Fruit fly (Drosophila melanogaster) whole organism, wandering third instar larva: ENCODE data around the gene Ugalt.

ENCODE experiments used
- Abd-B ChIP-seq: fragments of >200 bp; optimal IDR thresholded peaks from 2 replicates; lab custom pipeline; 2017; ENCODE audit warnings: missing biosample characterization, missing genetic modification characterization
- CG32264 ChIP-seq: fragments of 200-800 bp; sonication (Bioruptor generic); optimal IDR thresholded peaks from 2 replicates; lab custom pipeline; 2016; ENCODE audit warnings: missing biosample characterization, missing genetic modification characterization
- CG9705 ChIP-seq: fragments of 200-800 bp; sonication (Bioruptor generic); optimal IDR thresholded peaks from 2 replicates; lab custom pipeline; 2018; ENCODE audit warnings: missing biosample characterization, mild to moderate bottlenecking, missing genetic modification characterization
- CrebA ChIP-seq: fragments of 200-800 bp; sonication (Bioruptor generic); optimal IDR thresholded peaks from 2 replicates; lab custom pipeline; 2016; ENCODE audit warnings: missing biosample characterization, mild to moderate bottlenecking, missing genetic modification characterization, borderline replicate concordance
- Dfd ChIP-seq: fragments of >200 bp; optimal IDR thresholded peaks from 2 replicates; lab custom pipeline; 2017; ENCODE audit warnings: missing biosample characterization, missing genetic modification characterization
- Dif ChIP-seq: fragments of 200-275, 200-300 bp; sonication (Bioruptor generic); optimal IDR thresholded peaks from 2 replicates; lab custom pipeline; 2018; ENCODE audit warnings: missing biosample characterization, missing genetic modification characterization; ENCODE audit not compliant: partially characterized antibody
- GATAd ChIP-seq: sonication (Bioruptor generic); optimal IDR thresholded peaks from 2 replicates; lab custom pipeline; 2016; ENCODE audit warnings: missing biosample characterization, missing genetic modification characterization
- HLH106 ChIP-seq: fragments of 200-800 bp; optimal IDR thresholded peaks from 3 replicates; lab custom pipeline; 2019; ENCODE audit warnings: missing biosample characterization, mild to moderate bottlenecking, missing genetic modification characterization, moderate library complexity
- Hnf4 ChIP-seq: fragments of 200-800 bp; sonication (Bioruptor generic); optimal IDR thresholded peaks from 2 replicates; lab custom pipeline; 2016; ENCODE audit warnings: missing biosample characterization, mild to moderate bottlenecking, missing genetic modification characterization
- Hr78 ChIP-seq: fragments of >200 bp; optimal IDR thresholded peaks from 2 replicates; lab custom pipeline; 2017; ENCODE audit warnings: missing biosample characterization, missing genetic modification characterization
- Hr83 ChIP-seq: fragments of 200-300 bp; sonication (Bioruptor generic); optimal IDR thresholded peaks from 2 replicates; lab custom pipeline; 2016; ENCODE audit warnings: missing biosample characterization, mild to moderate bottlenecking, missing genetic modification characterization, moderate library complexity; ENCODE audit not compliant: poor library complexity, severe bottlenecking
- Jra ChIP-seq: sonication (Bioruptor generic); optimal IDR thresholded peaks from 2 replicates; lab custom pipeline; 2016; ENCODE audit warnings: missing biosample characterization, missing genetic modification characterization
- Mio ChIP-seq: sonication (Bioruptor generic); optimal IDR thresholded peaks from 2 replicates; lab custom pipeline; 2016; ENCODE audit warnings: missing biosample characterization, missing genetic modification characterization
- Myc ChIP-seq: fragments of >200 bp; optimal IDR thresholded peaks from 2 replicates; lab custom pipeline; 2017
- N ChIP-seq: fragments of >200 bp; optimal IDR thresholded peaks from 2 replicates; lab custom pipeline; 2018; ENCODE audit warnings: missing biosample characterization, missing external identifiers, missing genetic modification characterization
- OdsH ChIP-seq: fragments of 200-800 bp; sonication (Bioruptor generic); optimal IDR thresholded peaks from 2 replicates; lab custom pipeline; 2016; ENCODE audit warnings: missing biosample characterization, mild to moderate bottlenecking, missing genetic modification characterization
- Rel ChIP-seq, 2 experiments: fragments of 200-800 bp; sonication (Bioruptor generic) in 1 of 2; optimal IDR thresholded peaks; 2 replicates in 1 of 2; 3 replicates in 1 of 2; lab custom pipeline; 2016 to 2019; ENCODE audit warnings: mild to moderate bottlenecking in 2 of 2, missing biosample characterization in 2 of 2, missing genetic modification characterization in 2 of 2, moderate library complexity in 1 of 2
- Sp1 ChIP-seq: fragments of 200-800 bp; sonication (Bioruptor generic); optimal IDR thresholded peaks from 3 replicates; lab custom pipeline; 2019; ENCODE audit warnings: missing biosample characterization, mild to moderate bottlenecking, missing genetic modification characterization, moderate library complexity
- Vsx2 ChIP-seq: fragments of 200-300, 225-300 bp; sonication (Bioruptor generic); optimal IDR thresholded peaks from 2 replicates; lab custom pipeline; 2018; ENCODE audit warnings: missing biosample characterization, missing genetic modification characterization; ENCODE audit not compliant: partially characterized antibody
- br ChIP-seq: fragments of 200-800 bp; sonication (Bioruptor generic); optimal IDR thresholded peaks from 2 replicates; lab custom pipeline; 2016; ENCODE audit warnings: missing biosample characterization, missing genetic modification characterization
- brk ChIP-seq: fragments of 200-800 bp; sonication (Bioruptor generic); optimal IDR thresholded peaks from 2 replicates; lab custom pipeline; 2016; ENCODE audit warnings: missing biosample characterization, mild to moderate bottlenecking, missing genetic modification characterization
- dl ChIP-seq, 2 experiments: fragments of 175-275, 200-275 bp in 1 of 2; fragments of 200-275 bp in 1 of 2; sonication (Bioruptor generic); optimal IDR thresholded peaks; lab custom pipeline; 2018; ENCODE audit warnings: mild to moderate bottlenecking in 2 of 2, missing biosample characterization in 2 of 2, missing genetic modification characterization in 2 of 2, moderate library complexity in 2 of 2; ENCODE audit not compliant: partially characterized antibody in 2 of 2, insufficient read depth in 1 of 2
- dmrt93B ChIP-seq: fragments of 200-800 bp; sonication (Bioruptor generic); optimal IDR thresholded peaks from 2 replicates; lab custom pipeline; 2018; ENCODE audit warnings: missing biosample characterization, mild to moderate bottlenecking, missing genetic modification characterization
- dsf ChIP-seq: sonication (Bioruptor generic); optimal IDR thresholded peaks from 2 replicates; lab custom pipeline; 2016; ENCODE audit warnings: missing biosample characterization, missing genetic modification characterization, borderline replicate concordance
- ey ChIP-seq: fragments of 200-800 bp; sonication (Bioruptor generic); optimal IDR thresholded peaks from 2 replicates; lab custom pipeline; 2016; ENCODE audit warnings: missing biosample characterization, missing genetic modification characterization
- foxo ChIP-seq, 2 experiments: fragments of 200-800 bp; sonication (Bioruptor generic); optimal IDR thresholded peaks; 2 replicates in 1 of 2; 3 replicates in 1 of 2; lab custom pipeline; 2016 to 2017; ENCODE audit warnings: missing biosample characterization in 2 of 2, missing genetic modification characterization in 2 of 2
- fru ChIP-seq: fragments of 200-800 bp; sonication (Bioruptor generic); optimal IDR thresholded peaks from 3 replicates; lab custom pipeline; 2016; ENCODE audit warnings: missing biosample characterization, mild to moderate bottlenecking, missing genetic modification characterization
- h ChIP-seq: fragments of 200-800 bp; sonication (Bioruptor generic); optimal IDR thresholded peaks from 3 replicates; lab custom pipeline; 2016; ENCODE audit warnings: missing biosample characterization, mild to moderate bottlenecking, missing genetic modification characterization
- jim ChIP-seq: fragments of 175-275, 200-325 bp; sonication (Bioruptor generic); optimal IDR thresholded peaks from 2 replicates; lab custom pipeline; 2016; ENCODE audit warnings: missing biosample characterization, mild to moderate bottlenecking, missing genetic modification characterization
- lola ChIP-seq: fragments of >200 bp; optimal IDR thresholded peaks from 2 replicates; lab custom pipeline; 2017; ENCODE audit warnings: missing biosample characterization, missing genetic modification characterization
- pan ChIP-seq: fragments of >200 bp; optimal IDR thresholded peaks from 2 replicates; lab custom pipeline; 2017
- psq ChIP-seq: fragments of 200-800 bp; sonication (Bioruptor generic); optimal IDR thresholded peaks from 3 replicates; lab custom pipeline; 2017; ENCODE audit warnings: missing biosample characterization, mild to moderate bottlenecking, missing genetic modification characterization, moderate library complexity
- rgr ChIP-seq: fragments of 200-800 bp; sonication (Bioruptor generic); optimal IDR thresholded peaks from 3 replicates; lab custom pipeline; 2016; ENCODE audit warnings: missing biosample characterization, mild to moderate bottlenecking, missing genetic modification characterization
- sage ChIP-seq: fragments of 200-800 bp; sonication (Bioruptor generic); optimal IDR thresholded peaks from 2 replicates; lab custom pipeline; 2016; ENCODE audit warnings: missing biosample characterization, mild to moderate bottlenecking, missing genetic modification characterization
- sv ChIP-seq: fragments of 200-800 bp; sonication (Bioruptor generic); optimal IDR thresholded peaks from 3 replicates; lab custom pipeline; 2016; ENCODE audit warnings: missing biosample characterization, missing genetic modification characterization
- tai ChIP-seq: sonication (Bioruptor generic); optimal IDR thresholded peaks from 2 replicates; lab custom pipeline; 2016; ENCODE audit warnings: missing biosample characterization, missing genetic modification characterization
- usp ChIP-seq: fragments of >200 bp; optimal IDR thresholded peaks from 2 replicates; lab custom pipeline; 2017; ENCODE audit warnings: missing biosample characterization, missing genetic modification characterization
- woc ChIP-seq: sonication (Bioruptor generic); optimal IDR thresholded peaks from 2 replicates; lab custom pipeline; 2016; ENCODE audit warnings: missing biosample characterization, mild to moderate bottlenecking, missing genetic modification characterization

The Ugalt gene

dm6 chrX:2743020-2743419 is 39.4 kb upstream of the Ugalt start (continued):
- TF ChIP-seq CG9705 (no peak), sv (GFP tag; lab: Kevin White, UChicago) (peak; percentile 62)

dm6 chrX:2742067-2742466 is 38.4 kb upstream of the Ugalt start:
- TF ChIP-seq foxo (GFP tag; optimal IDR thresholded peaks at IDR 0.05; lab: Kevin White, UChicago) (no peak), sv (GFP tag; lab: Kevin White, UChicago) (no peak), ey (GFP tag; lab: Kevin White, UChicago) (no peak), GATAd (no peak), Mio (GFP tag; lab: Kevin White, UChicago) (no peak), Hr83 (GFP tag; lab: Kevin White, UChicago) (no peak), brk (no peak)

- no peak for TF ChIP-seq HLH106 (tag; lab: Kevin White, UChicago)
- TF ChIP-seq h: no peak
- TF ChIP-seq GATAd: no peak
- no peak for TF ChIP-seq Hnf4 (GFP tag; lab: Kevin White, UChicago)
- no peak for TF ChIP-seq Hr78 (GFP tag; lab: Kevin White, UChicago)
- no peak for TF ChIP-seq dsf (GFP tag; lab: Kevin White, UChicago)
- TF ChIP-seq Mio (GFP tag; lab: Kevin White, UChicago): no peak
- no peak for TF ChIP-seq Dif
- TF ChIP-seq jim (GFP tag; lab: Kevin White, UChicago): no peak
- no peak for TF ChIP-seq Sp1 (GFP tag; lab: Kevin White, UChicago)
- TF ChIP-seq Jra (GFP tag; lab: Kevin White, UChicago): no peak
- TF ChIP-seq brk: no peak
- TF ChIP-seq Myc (lab: Kevin White, UChicago): no peak
- no peak for TF ChIP-seq fru (GFP tag; lab: Kevin White, UChicago)
- no peak for TF ChIP-seq tai (GFP tag; lab: Kevin White, UChicago)
- TF ChIP-seq dl (GFP tag; optimal IDR thresholded peaks at IDR 0.05; lab: Kevin White, UChicago; ENCODE audit: insufficient read depth in 1 of 2, partially characterized antibody in 2 of 2): no peak
- TF ChIP-seq Vsx2 (GFP tag; lab: Kevin White, UChicago): no peak
- TF ChIP-seq Hr83 (GFP tag; lab: Kevin White, UChicago): no peak
Measured at dm6 chrX:2740084-2740483, 36.4 kb upstream of the Ugalt start, which contains the start of gene kirre. kirre (plus strand) TSS chrX:2740384.

- TF ChIP-seq Rel (GFP tag; optimal IDR thresholded peaks at IDR 0.05; lab: Kevin White, UChicago) (no peak), Rel (tag; optimal IDR thresholded peaks at IDR 0.05; lab: Kevin White, UChicago) (peak; percentile 5), Dfd (GFP tag; lab: Kevin White, UChicago) (no peak), woc (GFP tag; lab: Kevin White, UChicago) (peak; percentile 39), Myc (lab: Kevin White, UChicago) (peak; percentile 94)
Measured at dm6 chrX:2738663-2739062, 35.0 kb upstream of the Ugalt start, which contains the start of gene crm. crm (minus strand) TSS chrX:2738773.

- peak; percentile 99 for TF ChIP-seq Myc (lab: Kevin White, UChicago)
- TF ChIP-seq Abd-B (GFP tag; lab: Kevin White, UChicago): no peak
- no peak for TF ChIP-seq pan
- TF ChIP-seq dl (GFP tag; optimal IDR thresholded peaks at IDR 0.05; lab: Kevin White, UChicago; ENCODE audit: insufficient read depth in 1 of 2, partially characterized antibody in 2 of 2): no peak
- TF ChIP-seq fru (GFP tag; lab: Kevin White, UChicago): no peak
- no peak for TF ChIP-seq GATAd
- peak; percentile 78 for TF ChIP-seq woc (GFP tag; lab: Kevin White, UChicago)
- no peak for TF ChIP-seq Hr78 (GFP tag; lab: Kevin White, UChicago)
- TF ChIP-seq psq (GFP tag; lab: Kevin White, UChicago): peak; percentile 22
- peak; percentile 65 for TF ChIP-seq CG9705
- TF ChIP-seq brk: no peak
- TF ChIP-seq foxo (GFP tag; optimal IDR thresholded peaks at IDR 0.05; lab: Kevin White, UChicago): no peak
- TF ChIP-seq ey (GFP tag; lab: Kevin White, UChicago): peak; percentile 17
- peak; percentile 12 for TF ChIP-seq OdsH (GFP tag; lab: Kevin White, UChicago)
- no peak for TF ChIP-seq lola
- TF ChIP-seq CrebA: no peak
- peak; percentile 46 for TF ChIP-seq sv (GFP tag; lab: Kevin White, UChicago)
- no peak for TF ChIP-seq Dfd (GFP tag; lab: Kevin White, UChicago)
- no peak for TF ChIP-seq dmrt93B (GFP tag; lab: Kevin White, UChicago)
- no peak for TF ChIP-seq jim (GFP tag; lab: Kevin White, UChicago)
- no peak for TF ChIP-seq br (GFP tag; lab: Kevin White, UChicago)
- TF ChIP-seq tai (GFP tag; lab: Kevin White, UChicago): no peak
- TF ChIP-seq Dif: no peak
- no peak for TF ChIP-seq h
- TF ChIP-seq Mio (GFP tag; lab: Kevin White, UChicago): no peak
- TF ChIP-seq dsf (GFP tag; lab: Kevin White, UChicago): no peak
- TF ChIP-seq sage (GFP tag; lab: Kevin White, UChicago): no peak
- TF ChIP-seq usp: no peak
- no peak for TF ChIP-seq rgr (GFP tag; lab: Kevin White, UChicago)
- peak; percentile 65 for TF ChIP-seq Sp1 (GFP tag; lab: Kevin White, UChicago)
- peak; percentile 79 for TF ChIP-seq HLH106 (tag; lab: Kevin White, UChicago)
- no peak for TF ChIP-seq N (GFP tag; lab: Kevin White, UChicago)
- no peak for TF ChIP-seq CG32264 (GFP tag; lab: Kevin White, UChicago)
- no peak for TF ChIP-seq Hr83 (GFP tag; lab: Kevin White, UChicago)
Measured at dm6 chrX:2732127-2732526, 28.5 kb upstream of the Ugalt start, which contains the start of the genes ttm50 and CG2712. ttm50 (minus strand) TSS chrX:2732190. CG2712 (plus strand) TSS chrX:2732469.
